Worm (Caenorhabditis elegans): ENCODE results near the gene rsks-1.

DNA sequence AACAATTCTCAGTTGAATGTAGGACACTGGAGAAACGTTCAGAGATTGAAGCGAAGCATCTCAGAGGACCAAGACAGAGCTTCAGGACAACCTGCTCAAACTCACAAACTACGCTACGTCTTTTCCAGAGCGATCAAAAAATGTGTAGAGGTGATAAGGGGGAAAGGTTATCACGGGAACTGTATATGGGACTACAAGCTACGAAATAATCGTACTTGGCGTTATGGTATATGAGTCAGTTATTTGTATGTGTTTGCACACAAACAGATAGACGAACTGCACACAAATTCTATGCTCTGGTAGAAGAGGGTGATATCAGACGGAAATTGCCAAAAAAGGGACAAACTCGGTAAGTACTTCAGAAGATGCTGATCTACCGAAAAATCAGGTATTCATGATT lies 24.3 kb downstream of the rsks-1 start:
- no peak for TF ChIP-seq flt-1 (GFP tag; IDR thresholded peaks at IDR 0.05)
- no peak for TF ChIP-seq ztf-29 (GFP tag; IDR thresholded peaks at IDR 0.05)
- no peak for TF ChIP-seq klf-2 (GFP tag; conservative IDR thresholded peaks at IDR 0.05)
